Fruit fly (Drosophila melanogaster): ENCODE measurements around the gene CG5515.

DNA sequence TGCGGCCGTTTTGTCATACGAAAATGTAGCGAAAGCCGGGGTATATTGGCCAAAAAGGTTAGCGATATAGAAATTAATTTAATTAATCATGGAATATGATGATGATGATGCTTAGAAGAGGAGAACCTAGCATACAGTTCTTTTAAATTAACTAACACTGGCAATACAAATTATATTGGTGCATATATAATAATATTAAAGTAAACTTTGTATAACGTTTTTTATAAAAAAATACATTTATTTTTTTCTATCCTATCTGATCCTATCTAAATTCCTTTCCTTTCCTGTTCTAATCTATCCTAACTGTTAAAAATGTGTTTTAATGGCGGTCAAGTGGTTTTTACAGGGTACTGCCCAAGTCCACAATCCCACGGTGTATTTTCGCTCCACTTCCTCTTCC lies 17.2 kb upstream of the CG5515 start:
- no peak for TF ChIP-seq CG6854 (GFP tag; optimal IDR thresholded peaks at IDR 0.05)
- no peak for TF ChIP-seq CG9139 (GFP tag; optimal IDR thresholded peaks at IDR 0.05)
- TF ChIP-seq CG6163 (GFP tag; IDR thresholded peaks at IDR 0.05): no peak
